Worm (Caenorhabditis elegans) whole organism, L4 larva: ENCODE data around the gene vps-15.
A peak's percentile ranks its signal among the peaks of the same experiment; 100 is the strongest.

Experiments used
- F37D6.2 ChIP-seq: sonication (generic microtip); optimal IDR thresholded peaks from 2 replicates; lab custom pipeline; 2016; ENCODE audit warnings: mild to moderate bottlenecking, missing genetic modification characterization, missing compliant biosample characterization
- F49E8.2 ChIP-seq: sonication (generic microtip); optimal IDR thresholded peaks from 2 replicates; lab custom pipeline; 2016; ENCODE audit warnings: missing compliant biosample characterization, mild to moderate bottlenecking, missing genetic modification characterization, borderline replicate concordance
- T20F7.1 ChIP-seq: fragments of 200-800 bp; sonication (Bioruptor generic); optimal IDR thresholded peaks from 2 replicates; lab custom pipeline; 2018; ENCODE audit warnings: mild to moderate bottlenecking, missing genetic modification characterization, missing compliant biosample characterization
- T26A8.4 ChIP-seq: fragments of 200-800 bp; sonication (Bioruptor generic); IDR thresholded peaks from 2 replicates; pipeline ENCODE4 v1.3.6; 2022; ENCODE audit warnings: missing genetic modification characterization, missing compliant biosample characterization
- Y48G9A.11 ChIP-seq: fragments of 200-800 bp; sonication (Bioruptor generic); IDR thresholded peaks from 2 replicates; pipeline ENCODE4 v1.3.6; 2022; ENCODE audit warnings: missing genetic modification reagents, missing genetic modification characterization, missing compliant biosample characterization
- Y75B8A.6 ChIP-seq: fragments of 200-800 bp; sonication (Bioruptor generic); IDR thresholded peaks from 2 replicates; pipeline ENCODE4 v1.3.6; 2022; ENCODE audit warnings: missing genetic modification reagents, missing genetic modification characterization, missing compliant biosample characterization
- ZK546.5 ChIP-seq, 2 experiments: sonication (generic microtip); optimal IDR thresholded peaks; 2 replicates each; lab custom pipeline; 2017; ENCODE audit warnings: missing biosample characterization in 2 of 2, missing genetic modification characterization in 2 of 2
- ceh-32 ChIP-seq: sonication (generic microtip); optimal IDR thresholded peaks from 2 replicates; lab custom pipeline; 2016; ENCODE audit warnings: mild to moderate bottlenecking, missing genetic modification characterization, missing compliant biosample characterization; ENCODE audit not compliant: poor library complexity
- ces-1 ChIP-seq: fragments of 150-350 bp; sonication (generic microtip); optimal IDR thresholded peaks from 4 replicates; lab custom pipeline; 2014; ENCODE audit warnings: missing biosample characterization, missing genetic modification reagents, missing genetic modification characterization
- daf-12 ChIP-seq: fragments of 150-350 bp; optimal IDR thresholded peaks from 2 replicates; lab custom pipeline; 2014; ENCODE audit warnings: missing biosample characterization, missing genetic modification reagents, missing genetic modification characterization
- daf-16 ChIP-seq, 3 experiments: sonication (generic microtip); optimal IDR thresholded peaks; 2 replicates each; lab custom pipeline; 2016 to 2017; ENCODE audit warnings: missing genetic modification characterization in 3 of 3, missing genetic modification reagents in 3 of 3, mild to moderate bottlenecking in 2 of 3, missing compliant biosample characterization in 2 of 3, missing biosample characterization in 1 of 3, moderate library complexity in 1 of 3
- dmd-6 ChIP-seq: fragments of 200-800 bp; sonication (Bioruptor generic); IDR thresholded peaks from 2 replicates; pipeline ENCODE4 v1.3.6; 2022; ENCODE audit warnings: missing genetic modification reagents, missing genetic modification characterization, missing compliant biosample characterization
- dpl-1 ChIP-seq: fragments of 150-350 bp; optimal IDR thresholded peaks from 2 replicates; lab custom pipeline; 2014; ENCODE audit warnings: missing biosample characterization, missing genetic modification reagents, missing genetic modification characterization
- fos-1 ChIP-seq: fragments of 150-350 bp; optimal IDR thresholded peaks from 2 replicates; lab custom pipeline; 2014; ENCODE audit warnings: missing biosample characterization, missing genetic modification characterization
- gei-8 ChIP-seq: fragments of 200-800 bp; sonication (Bioruptor generic); optimal IDR thresholded peaks from 2 replicates; lab custom pipeline; 2018; ENCODE audit warnings: mild to moderate bottlenecking, missing genetic modification characterization, missing compliant biosample characterization
- hlh-30 ChIP-seq: sonication (generic microtip); optimal IDR thresholded peaks from 2 replicates; lab custom pipeline; 2017; ENCODE audit warnings: antibody characterized with exemption, mild to moderate bottlenecking, missing genetic modification characterization, missing compliant biosample characterization; ENCODE audit not compliant: insufficient read depth
- jun-1 ChIP-seq: fragments of 150-350 bp; optimal IDR thresholded peaks from 2 replicates; lab custom pipeline; 2014; ENCODE audit warnings: missing biosample characterization, missing genetic modification reagents, missing genetic modification characterization
- lim-7 ChIP-seq: fragments of 200-800 bp; sonication (Bioruptor generic); IDR thresholded peaks from 2 replicates; pipeline ENCODE4 v1.3.6; 2022; ENCODE audit warnings: missing genetic modification characterization, missing compliant biosample characterization
- lin-29 ChIP-seq: fragments of 200-800 bp; sonication (Bioruptor generic); IDR thresholded peaks from 2 replicates; pipeline ENCODE4 v1.3.6; 2022; ENCODE audit warnings: missing genetic modification reagents, missing genetic modification characterization, missing compliant biosample characterization
- lin-38 ChIP-seq: fragments of 200-800 bp; sonication (Bioruptor generic); IDR thresholded peaks from 2 replicates; pipeline ENCODE4 v1.3.6; 2022; ENCODE audit warnings: missing genetic modification reagents, missing genetic modification characterization, missing compliant biosample characterization
- lir-3 ChIP-seq: sonication (generic microtip); optimal IDR thresholded peaks from 2 replicates; lab custom pipeline; 2016; ENCODE audit warnings: mild to moderate bottlenecking, missing genetic modification characterization, missing compliant biosample characterization
- madf-5 ChIP-seq, 2 experiments: fragments of 200-800 bp; sonication (Bioruptor generic); IDR thresholded peaks; 2 replicates each; pipeline ENCODE4 v1.3.6; 2022; ENCODE audit warnings: missing compliant biosample characterization in 2 of 2, missing genetic modification characterization in 2 of 2
- madf-9 ChIP-seq: fragments of 200-800 bp; sonication (Bioruptor generic); conservative IDR thresholded peaks from 2 replicates; pipeline ENCODE4 v1.3.6; 2022; ENCODE audit warnings: missing genetic modification reagents, missing genetic modification characterization, missing compliant biosample characterization
- mdt-29 ChIP-seq: fragments of 200-800 bp; sonication (Bioruptor generic); IDR thresholded peaks from 2 replicates; pipeline ENCODE4 v1.3.6; 2022; ENCODE audit warnings: missing genetic modification reagents, missing genetic modification characterization, missing compliant biosample characterization
- mep-1 ChIP-seq: fragments of 150-350 bp; sonication (generic microtip); optimal IDR thresholded peaks from 3 replicates; lab custom pipeline; 2014; ENCODE audit warnings: missing biosample characterization, missing genetic modification characterization
- mes-2 ChIP-seq: sonication (generic microtip); optimal IDR thresholded peaks from 2 replicates; lab custom pipeline; 2016; ENCODE audit warnings: missing genotype, mild to moderate bottlenecking, missing genetic modification characterization, missing compliant biosample characterization; ENCODE audit not compliant: poor library complexity, severe bottlenecking
- nhr-10 ChIP-seq: fragments of 150-350 bp; optimal IDR thresholded peaks from 2 replicates; lab custom pipeline; 2014; ENCODE audit warnings: missing biosample characterization, missing genetic modification characterization
- nhr-111 ChIP-seq: fragments of 200-800 bp; sonication (Bioruptor generic); optimal IDR thresholded peaks from 2 replicates; lab custom pipeline; 2018; ENCODE audit warnings: mild to moderate bottlenecking, missing genetic modification characterization, missing compliant biosample characterization
- nhr-28 ChIP-seq: fragments of 150-350 bp; optimal IDR thresholded peaks from 2 replicates; lab custom pipeline; 2014; ENCODE audit warnings: missing biosample characterization, missing genetic modification characterization
- nhr-42 ChIP-seq: fragments of 200-800 bp; sonication (Bioruptor generic); IDR thresholded peaks from 2 replicates; pipeline ENCODE4 v1.3.6; 2022; ENCODE audit warnings: missing genetic modification characterization, missing compliant biosample characterization
- nhr-48 ChIP-seq: sonication (generic microtip); optimal IDR thresholded peaks from 2 replicates; lab custom pipeline; 2016; ENCODE audit warnings: mild to moderate bottlenecking, missing genetic modification characterization, missing compliant biosample characterization
- nhr-76 ChIP-seq: fragments of 150-350 bp; optimal IDR thresholded peaks from 2 replicates; lab custom pipeline; 2014; ENCODE audit warnings: missing biosample characterization, missing genetic modification characterization
- nhr-77 ChIP-seq: fragments of 150-350 bp; optimal IDR thresholded peaks from 2 replicates; lab custom pipeline; 2014; ENCODE audit warnings: missing biosample characterization, missing genetic modification characterization
- php-3 ChIP-seq: fragments of 200-800 bp; sonication (Bioruptor generic); IDR thresholded peaks from 2 replicates; pipeline ENCODE4 v1.3.6; 2022; ENCODE audit warnings: missing genetic modification reagents, missing genetic modification characterization, missing compliant biosample characterization
- pqm-1 ChIP-seq: sonication (generic microtip); optimal IDR thresholded peaks from 2 replicates; lab custom pipeline; 2017; ENCODE audit warnings: missing biosample characterization, missing genetic modification characterization
- saeg-2 ChIP-seq: fragments of 200-800 bp; sonication (Bioruptor generic); IDR thresholded peaks from 2 replicates; pipeline ENCODE4 v1.3.6; 2022; ENCODE audit warnings: missing genetic modification reagents, missing genetic modification characterization, missing compliant biosample characterization
- snpc-1.2 ChIP-seq: fragments of 200-800 bp; sonication (Bioruptor generic); IDR thresholded peaks from 2 replicates; pipeline ENCODE4 v1.3.6; 2022; ENCODE audit warnings: missing genetic modification reagents, missing genetic modification characterization, missing compliant biosample characterization
- snpc-4 ChIP-seq: fragments of 150-350 bp; optimal IDR thresholded peaks from 2 replicates; lab custom pipeline; 2014; ENCODE audit warnings: missing biosample characterization, missing genetic modification characterization
- spr-3 ChIP-seq: fragments of 200-800 bp; sonication (Bioruptor generic); optimal IDR thresholded peaks from 2 replicates; lab custom pipeline; 2018; ENCODE audit warnings: mild to moderate bottlenecking, missing genetic modification characterization, missing compliant biosample characterization
- tra-1 ChIP-seq: fragments of 200-800 bp; sonication (Bioruptor generic); IDR thresholded peaks from 2 replicates; pipeline ENCODE4 v1.3.6; 2022; ENCODE audit warnings: missing genetic modification reagents, missing genetic modification characterization, missing compliant biosample characterization
- unc-130 ChIP-seq: sonication (generic microtip); optimal IDR thresholded peaks from 2 replicates; lab custom pipeline; 2016; ENCODE audit warnings: missing genetic modification reagents, missing genetic modification characterization, missing compliant biosample characterization
- unc-39 ChIP-seq: sonication (generic microtip); optimal IDR thresholded peaks from 2 replicates; lab custom pipeline; 2017; ENCODE audit warnings: missing biosample characterization, missing genetic modification characterization
- vab-7 ChIP-seq: fragments of 200-800 bp; sonication (Bioruptor generic); IDR thresholded peaks from 2 replicates; pipeline ENCODE4 v1.3.6; 2022; ENCODE audit warnings: missing genetic modification reagents, missing genetic modification characterization, missing compliant biosample characterization
- zip-11 ChIP-seq: fragments of 200-800 bp; sonication (Bioruptor generic); IDR thresholded peaks from 2 replicates; pipeline ENCODE4 v1.3.6; 2022; ENCODE audit warnings: missing genetic modification characterization, missing compliant biosample characterization
- ztf-7 ChIP-seq: fragments of 150-350 bp; optimal IDR thresholded peaks from 2 replicates; lab custom pipeline; 2014; ENCODE audit warnings: missing biosample characterization, missing genetic modification characterization

vps-15 gene

DNA sequence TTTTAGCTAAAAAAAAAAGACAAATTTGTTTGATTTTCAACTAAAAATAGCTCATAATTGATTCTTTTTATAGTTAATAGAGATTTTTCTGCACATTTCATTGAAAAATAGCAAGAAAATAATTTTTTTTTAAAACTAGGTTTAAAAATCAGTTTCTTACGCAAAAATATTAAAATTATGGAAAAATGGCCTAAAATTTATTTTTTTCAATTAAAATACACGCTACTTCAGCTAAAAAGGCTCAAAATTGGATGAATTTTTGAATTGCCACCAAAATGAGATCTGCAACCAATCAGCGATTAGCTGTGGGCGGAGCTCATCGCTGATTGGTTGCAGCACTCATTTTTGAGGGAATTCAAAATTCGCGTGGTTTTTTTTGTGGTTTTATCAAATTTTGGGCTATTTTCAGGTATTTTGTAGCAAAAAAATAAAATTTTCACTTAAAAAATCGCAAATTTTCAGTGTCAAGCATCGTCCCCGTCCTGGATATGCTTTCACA, 47.5 kb upstream of the vps-15 start:
- no peak for TF ChIP-seq nhr-10 (tag; lab: Kevin White, UChicago)

DNA sequence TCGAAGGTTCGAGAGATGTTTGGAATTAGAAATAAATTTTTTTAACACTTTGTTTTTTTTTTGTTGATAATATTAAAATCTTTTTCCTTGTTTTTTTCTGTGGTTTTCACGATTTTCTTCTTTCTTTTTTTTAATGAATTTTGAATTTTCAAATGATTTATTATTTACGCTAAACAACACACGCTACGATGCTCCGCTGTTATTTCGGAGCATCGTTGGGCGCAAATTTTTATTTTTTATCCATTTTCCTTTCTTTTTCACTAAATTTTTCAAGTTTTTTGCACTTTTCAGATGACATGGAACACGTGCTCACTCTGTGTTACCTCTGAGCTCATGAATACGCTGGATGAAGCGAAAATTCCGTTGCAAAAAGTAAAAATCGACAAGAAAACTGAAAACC, 46.4 kb upstream of the vps-15 start, which contains the start of the genes W03C9.1 and W03C9.2:
W03C9.1 (minus strand) TSS at position 46 of the 400 bp plus-strand sequence.
W03C9.2 (plus strand) TSS at position 286 of the 400 bp plus-strand sequence.
- TF ChIP-seq snpc-1.2 (GFP tag; lab: Robert Waterston, UW) (no peak), nhr-111 (GFP tag; lab: Kevin White, UChicago) (no peak), Y48G9A.11 (GFP tag; lab: Robert Waterston, UW) (peak; percentile 59; the same call in 1 of the 2 replicates), nhr-77 (tag; lab: Kevin White, UChicago) (no peak), php-3 (GFP tag; lab: Robert Waterston, UW) (no peak), vab-7 (GFP tag; lab: Robert Waterston, UW) (no peak), unc-130 (no peak), Y75B8A.6 (GFP tag; lab: Robert Waterston, UW) (no peak), mes-2 (tag; lab: Kevin White, UChicago) (no peak), zip-11 (GFP tag; lab: Robert Waterston, UW) (no peak), saeg-2 (no peak), T26A8.4 (GFP tag; lab: Robert Waterston, UW) (no peak), lir-3 (tag; lab: Kevin White, UChicago) (no peak), T20F7.1 (GFP tag; lab: Kevin White, UChicago) (peak; percentile 51), lin-38 (GFP tag; lab: Robert Waterston, UW) (no peak)

DNA sequence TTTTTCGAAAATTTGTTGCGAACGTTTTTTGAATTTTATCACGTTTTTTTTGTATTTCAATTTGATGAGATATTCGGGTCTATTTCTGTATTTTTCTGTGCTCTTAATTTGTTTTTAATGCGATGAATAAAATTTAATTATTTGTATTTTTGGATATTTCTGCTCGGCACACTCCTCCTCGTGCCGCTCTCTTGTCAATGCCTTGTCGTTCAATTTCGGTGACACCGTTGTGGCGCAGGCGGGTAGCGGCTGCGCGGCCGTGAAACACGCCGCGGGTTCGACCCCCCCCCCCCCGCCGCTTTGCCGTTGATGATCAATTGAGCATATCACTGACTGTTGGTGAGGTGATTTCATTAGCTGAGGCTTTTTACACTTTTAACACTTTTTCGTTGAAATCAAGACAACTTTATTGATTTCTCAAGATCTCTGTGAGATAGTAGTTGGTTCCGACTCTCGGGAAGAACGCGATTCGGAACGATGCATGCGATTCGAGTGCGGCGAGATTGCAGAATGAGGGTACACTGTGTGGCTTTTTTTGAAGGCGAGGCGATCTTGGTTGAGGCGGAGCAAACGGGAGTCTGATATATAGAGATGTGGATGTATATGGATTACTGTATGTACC, 45.1 kb upstream of the vps-15 start:
- peak; percentile 98 for TF ChIP-seq gei-8 (GFP tag; lab: Kevin White, UChicago)
- TF ChIP-seq lin-38 (GFP tag; lab: Robert Waterston, UW): peak; percentile 94
- TF ChIP-seq daf-12 (tag; lab: Kevin White, UChicago): no peak
- TF ChIP-seq nhr-28 (tag; lab: Kevin White, UChicago): peak; percentile 6
- TF ChIP-seq mdt-29 (GFP tag; lab: Robert Waterston, UW): peak; percentile 88
- TF ChIP-seq mes-2 (tag; lab: Kevin White, UChicago): peak; percentile 92
- TF ChIP-seq mep-1 (tag; lab: Kevin White, UChicago): peak; percentile 88
- no peak for TF ChIP-seq nhr-76 (tag; lab: Kevin White, UChicago)
- TF ChIP-seq unc-39 (tag; lab: Kevin White, UChicago): no peak
- TF ChIP-seq lin-29: peak; percentile 85
- TF ChIP-seq ztf-7: peak; percentile 52
- TF ChIP-seq ZK546.5 (tag; optimal IDR thresholded peaks at IDR 0.05; lab: Kevin White, UChicago): no peak
- peak; percentile 94 for TF ChIP-seq php-3 (GFP tag; lab: Robert Waterston, UW)
- peak; percentile 86 for TF ChIP-seq dmd-6 (GFP tag; lab: Robert Waterston, UW)
- TF ChIP-seq fos-1: no peak
- TF ChIP-seq F49E8.2 (tag; lab: Kevin White, UChicago): peak; percentile 93
- peak; percentile 94 for TF ChIP-seq spr-3 (GFP tag; lab: Kevin White, UChicago)
- TF ChIP-seq vab-7 (GFP tag; lab: Robert Waterston, UW): peak; percentile 99
- TF ChIP-seq ces-1 (GFP tag; lab: Kevin White, UChicago): no peak
- peak; percentile 84 for TF ChIP-seq nhr-48
- TF ChIP-seq F37D6.2 (tag; lab: Kevin White, UChicago): peak; percentile 83
- peak; percentile 98 to 99 for TF ChIP-seq madf-5 (GFP tag; IDR thresholded peaks at IDR 0.05; lab: Robert Waterston, UW)
- peak; percentile 64 for TF ChIP-seq ceh-32 (tag; lab: Kevin White, UChicago)
- TF ChIP-seq pqm-1 (tag; lab: Kevin White, UChicago): no peak
- peak; percentile 96 for TF ChIP-seq madf-9 (GFP tag; lab: Robert Waterston, UW)
- peak; percentile 85 to 98 for TF ChIP-seq daf-16 (GFP tag; optimal IDR thresholded peaks at IDR 0.05; lab: Kevin White, UChicago)
- TF ChIP-seq daf-16 (tag; optimal IDR thresholded peaks at IDR 0.05; lab: Kevin White, UChicago): peak; percentile 52
- TF ChIP-seq Y48G9A.11 (GFP tag; lab: Robert Waterston, UW): peak; percentile 98
- TF ChIP-seq dpl-1 (GFP tag; lab: Kevin White, UChicago): peak; percentile 32
- TF ChIP-seq hlh-30 (tag; lab: Kevin White, UChicago): peak; percentile 71
- TF ChIP-seq lim-7 (GFP tag; lab: Robert Waterston, UW): peak; percentile 100
- no peak for TF ChIP-seq snpc-4 (tag; lab: Kevin White, UChicago)
- TF ChIP-seq tra-1 (GFP tag; lab: Robert Waterston, UW): peak; percentile 96
- TF ChIP-seq nhr-42: peak; percentile 91
- TF ChIP-seq jun-1 (tag; lab: Kevin White, UChicago): peak; percentile 64
